Worm (Caenorhabditis elegans) whole organism, L4 larva: ENCODE measurements around the gene C49F8.14.

ENCODE experiments used
- F10B5.3 ChIP-seq: sonication (generic microtip); optimal IDR thresholded peaks from 2 replicates; lab custom pipeline; 2016; ENCODE audit warnings: mild to moderate bottlenecking, missing genetic modification characterization, missing compliant biosample characterization
- F37D6.2 ChIP-seq: sonication (generic microtip); optimal IDR thresholded peaks from 2 replicates; lab custom pipeline; 2016; ENCODE audit warnings: mild to moderate bottlenecking, missing genetic modification characterization, missing compliant biosample characterization
- F44E2.7 ChIP-seq: fragments of 200-800 bp; sonication (Bioruptor generic); IDR thresholded peaks from 2 replicates; pipeline ENCODE4 v2.1.2; 2022; ENCODE audit warnings: missing genetic modification characterization, missing compliant biosample characterization
- F49E8.2 ChIP-seq: sonication (generic microtip); optimal IDR thresholded peaks from 2 replicates; lab custom pipeline; 2016; ENCODE audit warnings: missing compliant biosample characterization, mild to moderate bottlenecking, missing genetic modification characterization, borderline replicate concordance
- R02D3.7 ChIP-seq: fragments of 150-350 bp; sonication (generic microtip); optimal IDR thresholded peaks from 3 replicates; lab custom pipeline; 2014; ENCODE audit warnings: missing biosample characterization, missing genetic modification characterization
- T26A8.4 ChIP-seq: fragments of 200-800 bp; sonication (Bioruptor generic); IDR thresholded peaks from 2 replicates; pipeline ENCODE4 v1.3.6; 2022; ENCODE audit warnings: missing genetic modification characterization, missing compliant biosample characterization
- Y5F2A.4 ChIP-seq: fragments of 200-800 bp; sonication (Bioruptor generic); optimal IDR thresholded peaks from 2 replicates; lab custom pipeline; 2018; ENCODE audit warnings: mild to moderate bottlenecking, missing genetic modification characterization, missing compliant biosample characterization
- ZK337.2 ChIP-seq: fragments of 200-800 bp; sonication (Bioruptor generic); IDR thresholded peaks from 2 replicates; pipeline ENCODE4 v1.3.6; 2022; ENCODE audit warnings: missing genetic modification reagents, missing genetic modification characterization, missing compliant biosample characterization
- aha-1 ChIP-seq: fragments of 150-350 bp; peaks from one replicate; lab custom pipeline; 2014; ENCODE audit warnings: missing biosample characterization, missing genetic modification characterization
- ama-1 ChIP-seq: fragments of 150-350 bp; optimal IDR thresholded peaks from 2 replicates; lab custom pipeline; 2014; ENCODE audit warnings: inconsistent platforms, mixed read lengths
- ceh-32 ChIP-seq: sonication (generic microtip); optimal IDR thresholded peaks from 2 replicates; lab custom pipeline; 2016; ENCODE audit warnings: mild to moderate bottlenecking, missing genetic modification characterization, missing compliant biosample characterization; ENCODE audit not compliant: poor library complexity
- ceh-82 ChIP-seq: sonication (generic microtip); optimal IDR thresholded peaks from 2 replicates; lab custom pipeline; 2017; ENCODE audit warnings: missing biosample characterization, missing genetic modification characterization
- ces-1 ChIP-seq: fragments of 150-350 bp; sonication (generic microtip); optimal IDR thresholded peaks from 4 replicates; lab custom pipeline; 2014; ENCODE audit warnings: missing biosample characterization, missing genetic modification reagents, missing genetic modification characterization
- daf-16 ChIP-seq, 3 experiments: sonication (generic microtip); optimal IDR thresholded peaks; 2 replicates each; lab custom pipeline; 2016 to 2017; ENCODE audit warnings: missing genetic modification characterization in 3 of 3, missing genetic modification reagents in 3 of 3, mild to moderate bottlenecking in 2 of 3, missing compliant biosample characterization in 2 of 3, missing biosample characterization in 1 of 3, moderate library complexity in 1 of 3
- daf-19 ChIP-seq: fragments of 200-800 bp; sonication (Bioruptor generic); conservative IDR thresholded peaks from 2 replicates; pipeline ENCODE4 v1.3.6; 2022; ENCODE audit warnings: missing genetic modification characterization, missing compliant biosample characterization
- fos-1 ChIP-seq: fragments of 150-350 bp; optimal IDR thresholded peaks from 2 replicates; lab custom pipeline; 2014; ENCODE audit warnings: missing biosample characterization, missing genetic modification characterization
- gei-8 ChIP-seq: fragments of 200-800 bp; sonication (Bioruptor generic); optimal IDR thresholded peaks from 2 replicates; lab custom pipeline; 2018; ENCODE audit warnings: mild to moderate bottlenecking, missing genetic modification characterization, missing compliant biosample characterization
- hlh-11 ChIP-seq: fragments of 200-800 bp; sonication (Bioruptor generic); optimal IDR thresholded peaks from 2 replicates; lab custom pipeline; 2018; ENCODE audit warnings: mild to moderate bottlenecking, missing genetic modification characterization, missing compliant biosample characterization
- hlh-30 ChIP-seq: sonication (generic microtip); optimal IDR thresholded peaks from 2 replicates; lab custom pipeline; 2017; ENCODE audit warnings: antibody characterized with exemption, mild to moderate bottlenecking, missing genetic modification characterization, missing compliant biosample characterization; ENCODE audit not compliant: insufficient read depth
- jun-1 ChIP-seq: fragments of 150-350 bp; optimal IDR thresholded peaks from 2 replicates; lab custom pipeline; 2014; ENCODE audit warnings: missing biosample characterization, missing genetic modification reagents, missing genetic modification characterization
- lin-13 ChIP-seq: fragments of 150-350 bp; optimal IDR thresholded peaks from 2 replicates; lab custom pipeline; 2014; ENCODE audit warnings: missing biosample characterization, missing genetic modification reagents, missing genetic modification characterization
- lin-39 ChIP-seq: fragments of 150-350 bp; optimal IDR thresholded peaks from 2 replicates; lab custom pipeline; 2014; ENCODE audit warnings: missing biosample characterization, missing genetic modification reagents, missing genetic modification characterization
- lir-3 ChIP-seq: sonication (generic microtip); optimal IDR thresholded peaks from 2 replicates; lab custom pipeline; 2016; ENCODE audit warnings: mild to moderate bottlenecking, missing genetic modification characterization, missing compliant biosample characterization
- mdl-1 ChIP-seq, 2 experiments: fragments of 150-350 bp in 1 of 2; sonication (generic microtip) in 1 of 2; optimal IDR thresholded peaks; 2 replicates each; lab custom pipeline; 2014 to 2017; ENCODE audit warnings: missing biosample characterization in 2 of 2, missing genetic modification characterization in 2 of 2
- mdt-29 ChIP-seq: fragments of 200-800 bp; sonication (Bioruptor generic); IDR thresholded peaks from 2 replicates; pipeline ENCODE4 v1.3.6; 2022; ENCODE audit warnings: missing genetic modification reagents, missing genetic modification characterization, missing compliant biosample characterization
- mep-1 ChIP-seq: fragments of 150-350 bp; sonication (generic microtip); optimal IDR thresholded peaks from 3 replicates; lab custom pipeline; 2014; ENCODE audit warnings: missing biosample characterization, missing genetic modification characterization
- mxl-3 ChIP-seq: fragments of 200-800 bp; sonication (Bioruptor generic); optimal IDR thresholded peaks from 2 replicates; lab custom pipeline; 2018; ENCODE audit warnings: mild to moderate bottlenecking, missing genetic modification characterization, missing compliant biosample characterization
- nhr-102 ChIP-seq: sonication (generic microtip); optimal IDR thresholded peaks from 2 replicates; lab custom pipeline; 2016; ENCODE audit warnings: mild to moderate bottlenecking, missing genetic modification characterization, moderate library complexity, missing compliant biosample characterization
- nhr-111 ChIP-seq: fragments of 200-800 bp; sonication (Bioruptor generic); optimal IDR thresholded peaks from 2 replicates; lab custom pipeline; 2018; ENCODE audit warnings: mild to moderate bottlenecking, missing genetic modification characterization, missing compliant biosample characterization
- nhr-25 ChIP-seq: sonication (generic microtip); optimal IDR thresholded peaks from 2 replicates; lab custom pipeline; 2017; ENCODE audit warnings: missing genetic modification characterization, mild to moderate bottlenecking, missing compliant biosample characterization, antibody characterized with exemption, moderate library complexity, borderline replicate concordance; ENCODE audit not compliant: insufficient read depth
- nhr-28 ChIP-seq: fragments of 150-350 bp; optimal IDR thresholded peaks from 2 replicates; lab custom pipeline; 2014; ENCODE audit warnings: missing biosample characterization, missing genetic modification characterization
- nhr-41 ChIP-seq: fragments of 200-800 bp; sonication (Bioruptor generic); IDR thresholded peaks from 2 replicates; pipeline ENCODE4 v1.3.6; 2022; ENCODE audit warnings: missing genetic modification reagents, missing genetic modification characterization, missing compliant biosample characterization
- nhr-42 ChIP-seq: fragments of 200-800 bp; sonication (Bioruptor generic); IDR thresholded peaks from 2 replicates; pipeline ENCODE4 v1.3.6; 2022; ENCODE audit warnings: missing genetic modification characterization, missing compliant biosample characterization
- nhr-48 ChIP-seq: sonication (generic microtip); optimal IDR thresholded peaks from 2 replicates; lab custom pipeline; 2016; ENCODE audit warnings: mild to moderate bottlenecking, missing genetic modification characterization, missing compliant biosample characterization
- nhr-6 ChIP-seq: fragments of 150-350 bp; optimal IDR thresholded peaks from 2 replicates; lab custom pipeline; 2014; ENCODE audit warnings: missing biosample characterization, missing genetic modification characterization
- nhr-76 ChIP-seq: fragments of 150-350 bp; optimal IDR thresholded peaks from 2 replicates; lab custom pipeline; 2014; ENCODE audit warnings: missing biosample characterization, missing genetic modification characterization
- pqm-1 ChIP-seq: sonication (generic microtip); optimal IDR thresholded peaks from 2 replicates; lab custom pipeline; 2017; ENCODE audit warnings: missing biosample characterization, missing genetic modification characterization
- saeg-2 ChIP-seq: fragments of 200-800 bp; sonication (Bioruptor generic); IDR thresholded peaks from 2 replicates; pipeline ENCODE4 v1.3.6; 2022; ENCODE audit warnings: missing genetic modification reagents, missing genetic modification characterization, missing compliant biosample characterization
- sdz-12 ChIP-seq: fragments of 200-800 bp; sonication (Bioruptor generic); optimal IDR thresholded peaks from 2 replicates; lab custom pipeline; 2018; ENCODE audit warnings: mild to moderate bottlenecking, missing genetic modification characterization, missing compliant biosample characterization
- snpc-1.2 ChIP-seq: fragments of 200-800 bp; sonication (Bioruptor generic); IDR thresholded peaks from 2 replicates; pipeline ENCODE4 v1.3.6; 2022; ENCODE audit warnings: missing genetic modification reagents, missing genetic modification characterization, missing compliant biosample characterization
- snpc-4 ChIP-seq: fragments of 150-350 bp; optimal IDR thresholded peaks from 2 replicates; lab custom pipeline; 2014; ENCODE audit warnings: missing biosample characterization, missing genetic modification characterization
- spr-1 ChIP-seq: sonication (generic microtip); optimal IDR thresholded peaks from 2 replicates; lab custom pipeline; 2016; ENCODE audit warnings: mild to moderate bottlenecking, missing genetic modification characterization, missing compliant biosample characterization
- unc-130 ChIP-seq: sonication (generic microtip); optimal IDR thresholded peaks from 2 replicates; lab custom pipeline; 2016; ENCODE audit warnings: missing genetic modification reagents, missing genetic modification characterization, missing compliant biosample characterization
- unc-39 ChIP-seq: sonication (generic microtip); optimal IDR thresholded peaks from 2 replicates; lab custom pipeline; 2017; ENCODE audit warnings: missing biosample characterization, missing genetic modification characterization
- ztf-11 ChIP-seq: fragments of 150-350 bp; optimal IDR thresholded peaks from 2 replicates; lab custom pipeline; 2014; ENCODE audit warnings: missing biosample characterization, missing genetic modification characterization

C49F8.14 gene

DNA sequence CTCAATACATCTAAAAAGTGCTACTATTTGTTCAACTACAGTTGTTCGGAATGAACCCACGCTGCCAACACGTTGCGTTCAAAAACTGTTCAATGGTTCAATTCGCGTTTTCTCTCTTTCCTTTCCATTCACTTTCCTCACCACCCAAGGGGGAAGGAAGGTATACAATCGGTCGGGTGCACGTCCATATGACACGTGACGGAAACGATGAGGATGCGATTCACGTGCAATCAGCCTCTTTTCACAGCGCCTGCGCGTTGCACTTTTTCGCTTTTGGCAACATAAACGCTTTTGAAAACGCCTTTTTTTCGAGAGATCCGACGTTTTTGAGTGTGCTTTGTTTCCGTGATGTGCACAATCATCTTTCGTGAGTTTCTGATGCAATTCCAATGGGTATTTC lies 18.2 kb downstream of the C49F8.14 start (continued):
- TF ChIP-seq fos-1 (tag; lab: Kevin White, UChicago) (peak; percentile 31), saeg-2 (GFP tag; lab: Robert Waterston, UW) (0 out of 2 replicates have a peak, but pooled peaks have one; percentile 20), F49E8.2 (no peak), nhr-41 (GFP tag; lab: Robert Waterston, UW) (no peak), ztf-11 (tag; lab: Kevin White, UChicago) (no peak), sdz-12 (GFP tag; lab: Kevin White, UChicago) (no peak), unc-39 (tag; lab: Kevin White, UChicago) (no peak), nhr-25 (tag; lab: Kevin White, UChicago) (peak; percentile 80), unc-130 (GFP tag; lab: Kevin White, UChicago) (no peak), nhr-6 (tag; lab: Kevin White, UChicago) (peak; percentile 78), F44E2.7 (no peak), jun-1 (no peak), F37D6.2 (tag; lab: Kevin White, UChicago) (no peak), spr-1 (no peak), lir-3 (tag; lab: Kevin White, UChicago) (no peak), aha-1 (tag; lab: Kevin White, UChicago) (peak; percentile 99), gei-8 (GFP tag; lab: Kevin White, UChicago) (peak; percentile 89), pqm-1 (tag; lab: Kevin White, UChicago) (no peak), mdt-29 (GFP tag; lab: Robert Waterston, UW) (no peak), nhr-111 (GFP tag; lab: Kevin White, UChicago) (no peak), daf-19 (GFP tag; lab: Robert Waterston, UW) (no peak), mdl-1 (tag; optimal IDR thresholded peaks at IDR 0.05; lab: Kevin White, UChicago) (peak; percentile 77 to 94), nhr-76 (tag; lab: Kevin White, UChicago) (no peak), ZK337.2 (GFP tag; lab: Robert Waterston, UW) (no peak), ceh-82 (no peak), mep-1 (tag; lab: Kevin White, UChicago) (peak; percentile 75), ceh-32 (tag; lab: Kevin White, UChicago) (no peak), daf-16 (GFP tag; optimal IDR thresholded peaks at IDR 0.05; lab: Kevin White, UChicago) (peak in 1 of 2 experiments; percentile 40), daf-16 (tag; optimal IDR thresholded peaks at IDR 0.05; lab: Kevin White, UChicago) (peak; percentile 58), ces-1 (GFP tag; lab: Kevin White, UChicago) (no peak), nhr-42 (GFP tag; lab: Robert Waterston, UW) (peak; percentile 68; the same call in 1 of the 2 replicates), snpc-1.2 (no peak), snpc-4 (no peak), Y5F2A.4 (no peak), nhr-102 (peak; percentile 83), T26A8.4 (GFP tag; lab: Robert Waterston, UW) (peak; percentile 68), lin-13 (GFP tag; lab: Kevin White, UChicago) (no peak), F10B5.3 (tag; lab: Kevin White, UChicago) (no peak), ama-1 (no peak), hlh-30 (peak; percentile 98)

DNA sequence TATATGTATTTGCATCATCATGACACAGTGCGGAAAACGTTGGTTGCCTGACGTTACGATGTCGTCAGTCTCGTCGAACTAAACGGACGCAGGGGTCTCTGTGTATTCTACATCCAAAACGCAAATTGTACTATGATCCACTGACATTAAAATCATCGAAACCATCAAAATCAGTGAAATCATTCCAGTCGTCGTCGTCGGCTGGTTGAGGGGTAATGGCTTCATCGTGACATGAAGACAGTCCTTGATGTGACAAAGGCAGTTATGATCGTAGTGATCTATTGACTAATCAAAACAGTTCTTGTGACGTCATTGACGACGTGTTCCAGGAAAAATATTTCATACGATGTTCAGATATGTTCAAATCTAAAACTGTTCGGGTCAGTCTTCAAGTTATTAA lies 19.1 kb downstream of the C49F8.14 start:
- TF ChIP-seq lin-39 (tag; lab: Kevin White, UChicago) (no peak), nhr-28 (peak; percentile 60), F10B5.3 (tag; lab: Kevin White, UChicago) (no peak), pqm-1 (tag; lab: Kevin White, UChicago) (no peak), nhr-111 (GFP tag; lab: Kevin White, UChicago) (no peak), unc-39 (tag; lab: Kevin White, UChicago) (no peak), R02D3.7 (tag; lab: Kevin White, UChicago) (no peak), nhr-48 (peak; percentile 32), mxl-3 (GFP tag; lab: Kevin White, UChicago) (peak; percentile 45), mdl-1 (tag; optimal IDR thresholded peaks at IDR 0.05; lab: Kevin White, UChicago) (peak in 1 of 2 experiments; percentile 48), hlh-30 (peak; percentile 54), nhr-42 (GFP tag; lab: Robert Waterston, UW) (no peak), hlh-11 (tag; lab: Kevin White, UChicago) (peak; percentile 12)
